Worm (Caenorhabditis elegans): ENCODE results near the gene mtp-18.

DNA sequence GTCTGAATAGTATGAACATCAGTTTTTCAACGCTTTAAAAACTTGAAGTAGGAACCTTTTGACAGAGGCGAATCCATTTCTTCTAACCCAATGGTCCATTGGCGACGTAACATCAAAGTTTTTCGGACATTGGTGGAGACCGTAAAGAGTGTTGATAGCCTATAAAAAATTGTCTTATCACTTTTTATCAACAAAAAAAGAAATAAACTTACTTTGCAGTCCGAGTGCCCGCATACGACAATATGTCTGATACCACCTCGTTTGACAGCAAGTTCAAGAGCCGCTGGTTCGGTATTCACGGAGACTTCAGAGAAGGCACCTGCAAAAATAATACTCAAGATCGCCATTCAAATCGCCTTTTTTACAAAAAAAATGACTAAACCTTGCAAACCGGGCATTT lies 2.9 kb downstream of the mtp-18 start:
- TF ChIP-seq sox-4 (tag; optimal IDR thresholded peaks at IDR 0.05) (no peak), nhr-232 (tag; optimal IDR thresholded peaks at IDR 0.05) (no peak), ceh-18 (tag; optimal IDR thresholded peaks at IDR 0.05) (no peak)

All from whole organism, late embryonic.